Worm (Caenorhabditis elegans): ENCODE results near the gene F08H9.3.

DNA sequence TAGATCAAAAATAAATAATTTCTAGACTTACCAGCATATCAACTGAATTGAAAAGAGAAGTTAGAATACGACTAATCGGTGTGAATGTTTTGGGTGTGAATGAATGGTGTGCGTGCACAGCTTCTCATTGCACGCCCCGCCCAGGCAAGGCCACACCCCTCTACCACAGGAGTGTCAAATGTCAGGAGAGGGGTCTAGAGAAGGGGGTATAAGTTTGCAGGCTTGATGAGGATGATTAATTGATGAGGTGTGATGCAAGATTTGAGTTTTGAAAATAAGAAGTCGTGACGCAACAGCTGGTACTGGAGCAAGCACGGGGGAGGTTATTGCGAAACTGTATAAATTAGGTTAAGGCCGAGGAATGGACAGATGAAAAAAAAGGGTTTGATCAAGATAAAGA, 30.9 kb downstream of the F08H9.3 start, which contains the start of gene egl-1:
- TF ChIP-seq pqm-1 (tag; optimal IDR thresholded peaks at IDR 0.05) = no peak
- no peak for TF ChIP-seq ceh-6 (GFP tag; optimal IDR thresholded peaks at IDR 0.05)

All from whole organism, late embryonic.